Worm (Caenorhabditis elegans): Measurements from ENCODE around the gene ZK154.4.

ce11 chrX:7794306-7794743 is 12.1 kb upstream of the ZK154.4 start:
- TF ChIP-seq ama-1 (optimal IDR thresholded peaks at IDR 0.05) (no peak), ceh-82 (tag; optimal IDR thresholded peaks at IDR 0.05) (no peak), fos-1 (tag; optimal IDR thresholded peaks at IDR 0.05) (no peak), lin-15B (tag; optimal IDR thresholded peaks at IDR 0.05) (peak; percentile 10), egl-27 (tag; optimal IDR thresholded peaks at IDR 0.05) (peak; percentile 17)

Measured in whole organism, L3 larva.